Fruit fly (Drosophila melanogaster): ENCODE data around the gene CG18417.

Gene CG18417

dm6 chr3L:7434715-7435653 lies 35.1 kb downstream of the CG18417 start, which contains the start of gene Rac2 (continued):
- 0 out of 2 replicates have a peak, but pooled peaks have one; percentile 4 for TF ChIP-seq ranshi (GFP tag; IDR thresholded peaks at IDR 0.05)
- TF ChIP-seq Hr78 (GFP tag; optimal IDR thresholded peaks at IDR 0.05): peak in 1 of 2 experiments; percentile 85
- peak in 1 of 2 experiments; percentile 96 for TF ChIP-seq Pdp1 (GFP tag; optimal IDR thresholded peaks at IDR 0.05)
- 0 out of 3 replicates have a peak, but pooled peaks have one; percentile 41 for TF ChIP-seq zen2 (GFP tag; IDR thresholded peaks at IDR 0.05; ENCODE audit: partially characterized antibody)
- peak; percentile 14 for TF ChIP-seq CHES-1-like (GFP tag; optimal IDR thresholded peaks at IDR 0.05)
- TF ChIP-seq Myb (GFP tag; optimal IDR thresholded peaks at IDR 0.05): no peak
- TF ChIP-seq Rfx (GFP tag; IDR thresholded peaks at IDR 0.05): 0 out of 2 replicates have a peak, but pooled peaks have one; percentile 9
- TF ChIP-seq CG8290 (GFP tag; optimal IDR thresholded peaks at IDR 0.05): no peak
- peak; percentile 10 to 44 for TF ChIP-seq CG8290 (tag; optimal IDR thresholded peaks at IDR 0.05)
- peak; percentile 75 for TF ChIP-seq CG7987 (GFP tag; optimal IDR thresholded peaks at IDR 0.05)
- TF ChIP-seq CoRest (tag; optimal IDR thresholded peaks at IDR 0.05): peak; percentile 22
- TF ChIP-seq Scr (GFP tag; IDR thresholded peaks at IDR 0.05; ENCODE audit: partially characterized antibody): peak; percentile 51
- peak; percentile 26; the same call in 1 of the 2 replicates for TF ChIP-seq CG3847 (GFP tag; IDR thresholded peaks at IDR 0.05)
- TF ChIP-seq B-H2 (GFP tag; optimal IDR thresholded peaks at IDR 0.05): peak; percentile 9
- no peak for TF ChIP-seq peb (GFP tag; IDR thresholded peaks at IDR 0.05)
- TF ChIP-seq PHDP (tag; optimal IDR thresholded peaks at IDR 0.05): peak; percentile 23
- peak; percentile 85 for TF ChIP-seq z (GFP tag; IDR thresholded peaks at IDR 0.05)
- peak; percentile 30; the same call in 1 of the 2 replicates for TF ChIP-seq Ptx1 (GFP tag; IDR thresholded peaks at IDR 0.05)
- TF ChIP-seq ap (GFP tag; IDR thresholded peaks at IDR 0.05): 0 out of 2 replicates have a peak, but pooled peaks have one; percentile 24
- TF ChIP-seq mirr (GFP tag; optimal IDR thresholded peaks at IDR 0.05): peak; percentile 48
- peak; percentile 53 for TF ChIP-seq CG7786 (GFP tag; optimal IDR thresholded peaks at IDR 0.05)
- TF ChIP-seq grau (tag; optimal IDR thresholded peaks at IDR 0.05): peak; percentile 90
- TF ChIP-seq Med (GFP tag): peak; percentile 79
- TF ChIP-seq Awh (GFP tag; IDR thresholded peaks at IDR 0.05): 0 out of 2 replicates have a peak, but pooled peaks have one; percentile 47
- TF ChIP-seq CG14441 (GFP tag; IDR thresholded peaks at IDR 0.05): 0 out of 2 replicates have a peak, but pooled peaks have one; percentile 9
- TF ChIP-seq Max (GFP tag; optimal IDR thresholded peaks at IDR 0.05): no peak
- 0 out of 2 replicates have a peak, but pooled peaks have one; percentile 24 for TF ChIP-seq CG4404 (GFP tag; IDR thresholded peaks at IDR 0.05)
- peak; percentile 5 for TF ChIP-seq dmrt99B (tag; optimal IDR thresholded peaks at IDR 0.05)
- TF ChIP-seq Nf-YA (GFP tag; IDR thresholded peaks at IDR 0.05): 0 out of 2 replicates have a peak, but pooled peaks have one; percentile 31
- TF ChIP-seq trem (tag; optimal IDR thresholded peaks at IDR 0.05): peak; percentile 24
- peak; percentile 7 for TF ChIP-seq CG12659 (GFP tag; optimal IDR thresholded peaks at IDR 0.05)

- no peak for TF ChIP-seq CG31365 (tag; optimal IDR thresholded peaks at IDR 0.05)
- TF ChIP-seq sima (GFP tag; optimal IDR thresholded peaks at IDR 0.05): no peak
- TF ChIP-seq CG2875 (GFP tag; optimal IDR thresholded peaks at IDR 0.05): no peak
- TF ChIP-seq CG1792 (GFP tag; optimal IDR thresholded peaks at IDR 0.05): no peak
- TF ChIP-seq org-1 (GFP tag; optimal IDR thresholded peaks at IDR 0.05): no peak
- no peak for TF ChIP-seq Ptx1 (GFP tag; IDR thresholded peaks at IDR 0.05)
- no peak for TF ChIP-seq Nf-YA (GFP tag; IDR thresholded peaks at IDR 0.05)
- TF ChIP-seq CG3995 (GFP tag; optimal IDR thresholded peaks at IDR 0.05): no peak
- TF ChIP-seq CG10543 (GFP tag; optimal IDR thresholded peaks at IDR 0.05): no peak
- no peak for TF ChIP-seq CG8359 (GFP tag; optimal IDR thresholded peaks at IDR 0.05; ENCODE audit: borderline replicate concordance)
- TF ChIP-seq BEAF-32 (GFP tag; optimal IDR thresholded peaks at IDR 0.05): no peak
- TF ChIP-seq Six4 (GFP tag; optimal IDR thresholded peaks at IDR 0.05): no peak
Measured at dm6 chr3L:7437366-7437765, 37.5 kb downstream of the CG18417 start, which contains the start of gene CG14835. Gene CG14835, minus strand, starts transcription at chr3L:7437466.

Data from whole organism, embryonic.